Worm (Caenorhabditis elegans) whole organism, L2 larva: ENCODE measurements around the gene odd-1.

Experiments used
- lsy-2 ChIP-seq, 2 experiments: fragments of 150-350 bp in 1 of 2; sonication (generic microtip) in 1 of 2; optimal IDR thresholded peaks; 2 replicates each; lab custom pipeline; 2014 to 2017; ENCODE audit warnings: missing biosample characterization in 2 of 2, missing genetic modification characterization in 2 of 2
- nhr-10 ChIP-seq: sonication (generic microtip); optimal IDR thresholded peaks from 2 replicates; lab custom pipeline; 2017; ENCODE audit warnings: missing biosample characterization, missing genetic modification characterization
- nhr-77 ChIP-seq: fragments of 150-350 bp; optimal IDR thresholded peaks from 2 replicates; lab custom pipeline; 2014; ENCODE audit warnings: missing biosample characterization, missing genetic modification characterization
- sem-4 ChIP-seq: fragments of 150-350 bp; optimal IDR thresholded peaks from 2 replicates; lab custom pipeline; 2014; ENCODE audit warnings: missing biosample characterization, missing genetic modification reagents, missing genetic modification characterization
- unc-62 ChIP-seq: fragments of 150-350 bp; optimal IDR thresholded peaks from 2 replicates; lab custom pipeline; 2014; ENCODE audit warnings: missing biosample characterization, missing genetic modification reagents, missing genetic modification characterization
- ztf-1 ChIP-seq: fragments of 200-800 bp; sonication (Bioruptor generic); conservative IDR thresholded peaks from 2 replicates; pipeline ENCODE4 v1.3.6; 2022; ENCODE audit warnings: missing genetic modification characterization, missing compliant biosample characterization

odd-1 gene

ce11 chrIII:7158709-7159108, 50.6 kb downstream of the odd-1 start, which contains the start of gene nuo-4:
TSS of gene nuo-4 (minus strand) at chrIII:7158809.
- TF ChIP-seq nhr-10 (tag; lab: Kevin White, UChicago) (no peak), ztf-1 (GFP tag; lab: Robert Waterston, UW) (no peak), lsy-2 (tag; optimal IDR thresholded peaks at IDR 0.05; lab: Kevin White, UChicago) (no peak), unc-62 (no peak)

ce11 chrIII:7159246-7159645, 51.1 kb downstream of the odd-1 start:
- TF ChIP-seq nhr-77 (no peak), sem-4 (tag; lab: Kevin White, UChicago) (no peak)
